Fruit fly (Drosophila melanogaster): Measurements from ENCODE around the gene IA-2.

- TF ChIP-seq Mio (GFP tag; optimal IDR thresholded peaks at IDR 0.05) (no peak), lola (GFP tag; optimal IDR thresholded peaks at IDR 0.05) (no peak), Sp1 (GFP tag; optimal IDR thresholded peaks at IDR 0.05) (peak; percentile 20), usp (GFP tag; optimal IDR thresholded peaks at IDR 0.05) (no peak), psq (GFP tag; optimal IDR thresholded peaks at IDR 0.05) (no peak), h (GFP tag; optimal IDR thresholded peaks at IDR 0.05) (peak; percentile 56), br (GFP tag; optimal IDR thresholded peaks at IDR 0.05) (peak; percentile 20), Myc (optimal IDR thresholded peaks at IDR 0.05) (no peak), pan (optimal IDR thresholded peaks at IDR 0.05) (no peak)
These were observed 23.1 kb upstream of the IA-2 start for dm6 chr2L:1070941-1071340.
